Worm (Caenorhabditis elegans) whole organism, L3 larva: ENCODE measurements around the gene C27A2.12.

ENCODE experiments used
- ZK546.5 ChIP-seq: sonication (generic microtip); optimal IDR thresholded peaks from 2 replicates; lab custom pipeline; 2017; ENCODE audit warnings: missing biosample characterization, missing genetic modification characterization
- ceh-16 ChIP-seq: sonication (generic microtip); optimal IDR thresholded peaks from 2 replicates; lab custom pipeline; 2017; ENCODE audit warnings: missing biosample characterization, missing genetic modification characterization
- elt-3 ChIP-seq, 3 experiments: fragments of 150-350 bp in 1 of 3; sonication (generic microtip) in 2 of 3; optimal IDR thresholded peaks; 2 replicates in 2 of 3; 4 replicates in 1 of 3; lab custom pipeline; 2014 to 2017; ENCODE audit warnings: missing biosample characterization in 3 of 3, missing genetic modification characterization in 3 of 3
- lin-39 ChIP-seq: fragments of 150-350 bp; optimal IDR thresholded peaks from 2 replicates; lab custom pipeline; 2018; ENCODE audit warnings: missing biosample characterization, missing genetic modification reagents, missing genetic modification characterization
- mdl-1 ChIP-seq: fragments of 150-350 bp; optimal IDR thresholded peaks from 2 replicates; lab custom pipeline; 2014; ENCODE audit warnings: missing biosample characterization, missing genetic modification characterization
- pha-4 ChIP-seq: fragments of 150-350 bp; optimal IDR thresholded peaks from 2 replicates; lab custom pipeline; 2014; ENCODE audit warnings: missing biosample characterization, missing genetic modification reagents, missing genetic modification characterization
- snpc-4 ChIP-seq: fragments of 150-350 bp; optimal IDR thresholded peaks from 2 replicates; lab custom pipeline; 2014; ENCODE audit warnings: missing biosample characterization, missing genetic modification characterization
- unc-62 ChIP-seq: fragments of 150-350 bp; sonication (generic microtip); optimal IDR thresholded peaks from 4 replicates; lab custom pipeline; 2014; ENCODE audit warnings: missing biosample characterization, missing genetic modification reagents, missing genetic modification characterization

DNA sequence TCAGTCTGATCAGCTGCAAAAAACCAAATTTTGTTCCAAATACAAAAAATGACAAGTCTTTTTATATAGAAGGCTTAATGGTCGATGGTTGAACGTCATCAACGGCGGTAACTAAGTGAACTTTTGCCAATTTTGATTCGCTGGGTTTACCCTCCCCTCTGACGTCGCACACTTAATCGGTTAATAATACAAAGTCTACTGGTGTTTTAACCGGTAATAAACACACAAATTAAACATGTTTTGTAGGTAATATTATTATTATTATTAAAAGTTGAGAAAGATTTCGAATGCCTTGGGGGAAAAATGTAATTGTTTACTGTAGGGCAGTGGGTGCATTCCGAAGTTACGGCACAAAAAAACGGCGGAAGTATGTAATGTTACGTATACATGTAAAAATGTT is 2.8 kb upstream of the C27A2.12 start, which contains the start of gene pho-12:
- TF ChIP-seq mdl-1 (tag; lab: Kevin White, UChicago) (no peak), snpc-4 (no peak), unc-62 (GFP tag; lab: Kevin White, UChicago) (no peak), elt-3 (tag; optimal IDR thresholded peaks at IDR 0.05; lab: Kevin White, UChicago) (no peak), ZK546.5 (tag; lab: Kevin White, UChicago) (no peak), ceh-16 (no peak), pha-4 (tag; lab: Kevin White, UChicago) (no peak), lin-39 (tag; lab: Kevin White, UChicago) (no peak)
